Worm (Caenorhabditis elegans) whole organism, L3 larva: ENCODE measurements around the gene nspg-8.

Source experiments
- aly-2 ChIP-seq: fragments of 150-350 bp; optimal IDR thresholded peaks from 2 replicates; lab custom pipeline; 2014; ENCODE audit warnings: missing biosample characterization, missing genetic modification characterization
- ceh-28 ChIP-seq: fragments of 150-350 bp; optimal IDR thresholded peaks from 2 replicates; lab custom pipeline; 2014; ENCODE audit warnings: missing biosample characterization, missing genetic modification reagents, missing genetic modification characterization
- nhr-28 ChIP-seq: fragments of 150-350 bp; optimal IDR thresholded peaks from 2 replicates; lab custom pipeline; 2014; ENCODE audit warnings: missing biosample characterization, missing genetic modification characterization
- nhr-77 ChIP-seq: fragments of 150-350 bp; optimal IDR thresholded peaks from 2 replicates; lab custom pipeline; 2014; ENCODE audit warnings: missing biosample characterization, missing genetic modification characterization

- TF ChIP-seq nhr-77 (tag; lab: Kevin White, UChicago) (no peak), aly-2 (no peak), ceh-28 (tag; lab: Kevin White, UChicago) (no peak), nhr-28 (no peak)
Measured at ce11 chrIII:1226256-1226655, 44.4 kb downstream of the nspg-8 start.
